Worm (Caenorhabditis elegans) whole organism, L1 larva: Measurements from ENCODE around the gene B0280.11.

ENCODE experiments used
- C04F5.9 ChIP-seq: sonication (generic microtip); optimal IDR thresholded peaks from 2 replicates; lab custom pipeline; 2016; ENCODE audit warnings: missing genetic modification characterization, missing compliant biosample characterization
- C16A3.4 ChIP-seq: fragments of 150-350 bp; optimal IDR thresholded peaks from 2 replicates; lab custom pipeline; 2014; ENCODE audit warnings: missing biosample characterization, missing genetic modification characterization
- F16B12.6 ChIP-seq: fragments of 150-350 bp; optimal IDR thresholded peaks from 2 replicates; lab custom pipeline; 2014; ENCODE audit warnings: missing biosample characterization, missing genetic modification characterization
- aha-1 ChIP-seq: fragments of 150-350 bp; optimal IDR thresholded peaks from 2 replicates; lab custom pipeline; 2014; ENCODE audit warnings: missing biosample characterization, missing genetic modification characterization
- ceh-8 ChIP-seq: fragments of 200-800 bp; sonication (Bioruptor generic); optimal IDR thresholded peaks from 2 replicates; lab custom pipeline; 2018; ENCODE audit warnings: mild to moderate bottlenecking, missing genetic modification characterization, moderate library complexity, missing compliant biosample characterization
- ceh-88 ChIP-seq: fragments of 200-800 bp; sonication (Bioruptor generic); IDR thresholded peaks from 2 replicates; pipeline ENCODE4 v1.3.6; 2022; ENCODE audit warnings: missing genetic modification characterization, missing compliant biosample characterization
- ces-1 ChIP-seq: fragments of 150-350 bp; optimal IDR thresholded peaks from 2 replicates; lab custom pipeline; 2014; ENCODE audit warnings: missing biosample characterization, missing genetic modification reagents, missing genetic modification characterization
- dsc-1 ChIP-seq: sonication (generic microtip); optimal IDR thresholded peaks from 2 replicates; lab custom pipeline; 2016; ENCODE audit warnings: mild to moderate bottlenecking, missing genetic modification characterization, missing compliant biosample characterization
- efl-1 ChIP-seq, 4 experiments: fragments of 150-350 bp; optimal IDR thresholded peaks in 3 of 4; peaks in 1 of 4; 1 replicate in 1 of 4; 2 replicates in 3 of 4; lab custom pipeline; 2014; ENCODE audit warnings: missing biosample characterization in 2 of 4, missing genetic modification characterization in 2 of 4, missing genetic modification reagents in 2 of 4
- efl-3 ChIP-seq: fragments of 200-800 bp; sonication (Bioruptor generic); optimal IDR thresholded peaks from 2 replicates; lab custom pipeline; 2018; ENCODE audit warnings: mild to moderate bottlenecking, missing genetic modification characterization, missing compliant biosample characterization
- egl-27 ChIP-seq, 2 experiments: fragments of 150-350 bp in 1 of 2; sonication (generic microtip); optimal IDR thresholded peaks; 3 replicates each; lab custom pipeline; 2017 to 2018; ENCODE audit warnings: missing biosample characterization in 2 of 2, missing genetic modification characterization in 2 of 2, missing genetic modification reagents in 2 of 2
- elt-2 ChIP-seq: sonication (generic microtip); optimal IDR thresholded peaks from 2 replicates; lab custom pipeline; 2016; ENCODE audit warnings: missing genetic modification characterization, mild to moderate bottlenecking, inconsistent platforms, missing compliant biosample characterization, missing genetic modification reagents
- elt-3 ChIP-seq, 6 experiments: fragments of 150-350 bp in 1 of 6; sonication (generic microtip); optimal IDR thresholded peaks; 2 replicates each; lab custom pipeline; 2017 to 2018; ENCODE audit warnings: missing biosample characterization in 6 of 6, missing genetic modification characterization in 6 of 6, inconsistent platforms in 1 of 6
- ets-5 ChIP-seq: fragments of 200-800 bp; sonication (Bioruptor generic); IDR thresholded peaks from 2 replicates; pipeline ENCODE4 v1.3.6; 2022; ENCODE audit warnings: missing genetic modification characterization, missing compliant biosample characterization
- fkh-10 ChIP-seq: sonication (generic microtip); optimal IDR thresholded peaks from 2 replicates; lab custom pipeline; 2017; ENCODE audit warnings: missing biosample characterization, missing genetic modification reagents, missing genetic modification characterization
- fkh-4 ChIP-seq: sonication (generic microtip); optimal IDR thresholded peaks from 2 replicates; lab custom pipeline; 2016; ENCODE audit warnings: missing compliant biosample characterization, missing genetic modification characterization, borderline replicate concordance
- fkh-8 ChIP-seq: sonication (generic microtip); optimal IDR thresholded peaks from 2 replicates; lab custom pipeline; 2016; ENCODE audit warnings: mild to moderate bottlenecking, missing genetic modification characterization, missing compliant biosample characterization
- fos-1 ChIP-seq: fragments of 150-350 bp; optimal IDR thresholded peaks from 2 replicates; lab custom pipeline; 2014; ENCODE audit warnings: missing biosample characterization, missing genetic modification characterization
- hlh-4 ChIP-seq: sonication (generic microtip); optimal IDR thresholded peaks from 2 replicates; lab custom pipeline; 2016; ENCODE audit warnings: mild to moderate bottlenecking, missing genetic modification characterization, missing compliant biosample characterization
- jun-1 ChIP-seq: fragments of 150-350 bp; optimal IDR thresholded peaks from 2 replicates; lab custom pipeline; 2014; ENCODE audit warnings: missing biosample characterization, missing genetic modification reagents, missing genetic modification characterization
- lin-14 ChIP-seq: fragments of 200-800 bp; sonication (Bioruptor generic); optimal IDR thresholded peaks from 2 replicates; lab custom pipeline; 2018; ENCODE audit warnings: mild to moderate bottlenecking, missing genetic modification characterization, moderate library complexity, missing compliant biosample characterization
- lin-35 ChIP-seq, 2 experiments: fragments of 150-350 bp; optimal IDR thresholded peaks; 2 replicates each; lab custom pipeline; 2014; ENCODE audit warnings: missing biosample characterization in 2 of 2, missing genetic modification characterization in 2 of 2, missing genetic modification reagents in 2 of 2
- lin-39 ChIP-seq: fragments of 150-350 bp; optimal IDR thresholded peaks from 2 replicates; lab custom pipeline; 2014; ENCODE audit warnings: missing biosample characterization, missing genetic modification reagents, missing genetic modification characterization
- lir-3 ChIP-seq: sonication (generic microtip); optimal IDR thresholded peaks from 2 replicates; lab custom pipeline; 2016; ENCODE audit warnings: mild to moderate bottlenecking, missing genetic modification characterization, moderate library complexity, missing compliant biosample characterization; ENCODE audit not compliant: poor library complexity
- mab-9 ChIP-seq: fragments of 200-800 bp; sonication (Bioruptor generic); IDR thresholded peaks from 2 replicates; pipeline ENCODE4 v1.3.6; 2022; ENCODE audit warnings: missing genetic modification reagents, missing genetic modification characterization, missing compliant biosample characterization
- mdl-1 ChIP-seq, 2 experiments: fragments of 150-350 bp; optimal IDR thresholded peaks; 2 replicates each; lab custom pipeline; 2014 to 2017; ENCODE audit warnings: missing biosample characterization in 2 of 2, missing genetic modification characterization in 2 of 2, inconsistent platforms in 1 of 2
- nhr-11 ChIP-seq: fragments of 150-350 bp; optimal IDR thresholded peaks from 2 replicates; lab custom pipeline; 2014; ENCODE audit warnings: missing biosample characterization, missing genetic modification characterization
- nhr-20 ChIP-seq: sonication (generic microtip); optimal IDR thresholded peaks from 2 replicates; lab custom pipeline; 2016; ENCODE audit warnings: mild to moderate bottlenecking, missing genetic modification characterization, missing compliant biosample characterization
- nhr-237 ChIP-seq: fragments of 150-350 bp; optimal IDR thresholded peaks from 2 replicates; lab custom pipeline; 2014; ENCODE audit warnings: missing biosample characterization, missing genetic modification characterization
- nhr-28 ChIP-seq: fragments of 150-350 bp; optimal IDR thresholded peaks from 2 replicates; lab custom pipeline; 2014; ENCODE audit warnings: missing biosample characterization, missing genetic modification characterization
- nhr-47 ChIP-seq: sonication (generic microtip); optimal IDR thresholded peaks from 2 replicates; lab custom pipeline; 2016; ENCODE audit warnings: mild to moderate bottlenecking, missing genetic modification characterization, moderate library complexity, missing compliant biosample characterization
- nhr-71 ChIP-seq: sonication (generic microtip); optimal IDR thresholded peaks from 2 replicates; lab custom pipeline; 2016; ENCODE audit warnings: mild to moderate bottlenecking, missing genetic modification characterization, moderate library complexity, missing compliant biosample characterization
- nhr-76 ChIP-seq: sonication (generic microtip); optimal IDR thresholded peaks from 2 replicates; lab custom pipeline; 2017; ENCODE audit warnings: missing biosample characterization, missing genetic modification characterization
- nhr-77 ChIP-seq: fragments of 150-350 bp; optimal IDR thresholded peaks from 2 replicates; lab custom pipeline; 2014; ENCODE audit warnings: missing biosample characterization, missing genetic modification characterization
- nhr-85 ChIP-seq: sonication (generic microtip); peaks from one replicate; lab custom pipeline; 2016; ENCODE audit warnings: missing genetic modification characterization, inconsistent platforms, missing compliant biosample characterization
- nhr-90 ChIP-seq: sonication (generic microtip); optimal IDR thresholded peaks from 2 replicates; lab custom pipeline; 2016; ENCODE audit warnings: mild to moderate bottlenecking, missing genetic modification characterization, missing compliant biosample characterization; ENCODE audit not compliant: poor library complexity
- pax-3 ChIP-seq: fragments of 200-800 bp; sonication (Bioruptor generic); optimal IDR thresholded peaks from 2 replicates; lab custom pipeline; 2018; ENCODE audit warnings: mild to moderate bottlenecking, missing genetic modification characterization, moderate library complexity, missing compliant biosample characterization
- pqm-1 ChIP-seq: sonication (generic microtip); optimal IDR thresholded peaks from 3 replicates; lab custom pipeline; 2017; ENCODE audit warnings: missing biosample characterization, missing genetic modification characterization
- snu-23 ChIP-seq: sonication (generic microtip); optimal IDR thresholded peaks from 2 replicates; lab custom pipeline; 2016; ENCODE audit warnings: missing genetic modification characterization, missing compliant biosample characterization
- sptf-1 ChIP-seq: fragments of 150-350 bp; optimal IDR thresholded peaks from 2 replicates; lab custom pipeline; 2014; ENCODE audit warnings: missing biosample characterization, missing genetic modification characterization
- tlp-1 ChIP-seq: fragments of 150-350 bp; optimal IDR thresholded peaks from 2 replicates; lab custom pipeline; 2014; ENCODE audit warnings: missing biosample characterization, missing genetic modification characterization
- unc-130 ChIP-seq: fragments of 150-350 bp; optimal IDR thresholded peaks from 2 replicates; lab custom pipeline; 2017; ENCODE audit warnings: missing biosample characterization, missing genetic modification characterization, inconsistent platforms
- unc-62 ChIP-seq: fragments of 150-350 bp; optimal IDR thresholded peaks from 2 replicates; lab custom pipeline; 2014; ENCODE audit warnings: missing biosample characterization, missing genetic modification reagents, missing genetic modification characterization
- unc-98 ChIP-seq: fragments of 200-800 bp; sonication (Bioruptor generic); IDR thresholded peaks from 2 replicates; pipeline ENCODE4 v1.3.6; 2022; ENCODE audit warnings: missing genetic modification characterization, missing compliant biosample characterization
- vab-15 ChIP-seq: sonication (generic microtip); optimal IDR thresholded peaks from 2 replicates; lab custom pipeline; 2017; ENCODE audit warnings: missing genotype, mild to moderate bottlenecking, missing genetic modification characterization, missing compliant biosample characterization
- xbp-1 ChIP-seq: sonication (generic microtip); optimal IDR thresholded peaks from 2 replicates; lab custom pipeline; 2016; ENCODE audit warnings: missing genetic modification characterization, missing compliant biosample characterization
- ztf-4 ChIP-seq: fragments of 150-350 bp; optimal IDR thresholded peaks from 2 replicates; lab custom pipeline; 2014; ENCODE audit warnings: missing biosample characterization, missing genetic modification characterization

The B0280.11 gene

DNA sequence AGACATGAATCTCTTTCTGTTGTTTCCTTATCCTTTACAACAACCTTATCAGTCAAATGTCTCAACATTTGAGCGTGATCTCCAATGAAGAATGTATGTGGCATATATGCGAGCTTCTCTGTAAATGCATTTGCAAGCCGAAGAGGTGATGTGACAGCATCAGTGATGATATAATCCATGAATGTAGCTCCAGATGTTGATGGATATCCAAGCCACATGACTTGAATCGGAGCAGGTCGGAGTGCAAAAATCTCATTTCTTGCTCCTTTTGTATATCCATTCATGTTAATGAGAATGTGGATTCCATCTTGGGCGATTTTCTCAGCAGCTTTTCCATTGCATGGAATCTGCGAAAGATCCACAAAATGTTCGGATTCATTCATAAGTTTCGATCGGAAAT lies 10.1 kb upstream of the B0280.11 start:
- no peak for TF ChIP-seq egl-27 (tag; optimal IDR thresholded peaks at IDR 0.05; lab: Kevin White, UChicago)
- no peak for TF ChIP-seq aha-1 (tag; lab: Kevin White, UChicago)
- no peak for TF ChIP-seq efl-1 (optimal IDR thresholded peaks at IDR 0.05; lab: Kevin White, UChicago)
- TF ChIP-seq efl-1 (GFP tag; optimal IDR thresholded peaks at IDR 0.05 in 1 of 2; lab: Kevin White, UChicago): peak in 1 of 2 experiments; percentile 86
- no peak for TF ChIP-seq nhr-20 (tag; lab: Kevin White, UChicago)
- no peak for TF ChIP-seq nhr-76 (tag; lab: Kevin White, UChicago)
- TF ChIP-seq nhr-28 (tag; lab: Kevin White, UChicago): no peak
- no peak for TF ChIP-seq nhr-11 (tag; lab: Kevin White, UChicago)
- TF ChIP-seq jun-1 (tag; lab: Kevin White, UChicago): no peak

DNA sequence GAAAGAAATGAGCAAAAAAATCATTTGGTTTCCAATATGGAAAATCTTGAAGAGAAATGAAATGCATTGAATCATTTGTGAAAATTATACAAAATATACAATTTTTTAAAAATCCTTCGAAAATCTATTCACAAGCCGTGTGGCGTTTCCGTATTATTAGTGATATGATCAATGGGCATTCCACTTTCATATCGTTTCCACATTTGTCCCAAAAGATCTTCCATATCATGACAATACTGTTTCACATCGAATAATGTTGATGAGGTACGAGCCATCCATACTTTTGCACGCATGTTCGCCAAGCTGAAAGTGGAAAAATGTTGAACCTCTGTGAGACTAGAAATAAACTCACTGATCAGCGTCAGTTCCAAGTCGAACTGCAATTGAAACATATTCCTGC lies 8.3 kb upstream of the B0280.11 start:
- TF ChIP-seq ces-1 (GFP tag; lab: Kevin White, UChicago) (no peak), hlh-4 (no peak), nhr-90 (no peak), C16A3.4 (no peak), C04F5.9 (tag; lab: Kevin White, UChicago) (no peak)

ce11 chrIII:7144749-7145148 lies 6.7 kb upstream of the B0280.11 start, which contains the start of gene glr-2:
TSS of gene glr-2 (minus strand) at chrIII:7144959.
- TF ChIP-seq aha-1 (tag; lab: Kevin White, UChicago) (no peak), elt-2 (no peak), nhr-47 (tag; lab: Kevin White, UChicago) (no peak), ceh-88 (GFP tag; lab: Robert Waterston, UW) (no peak), ceh-8 (GFP tag; lab: Kevin White, UChicago) (peak; percentile 13), nhr-71 (no peak), fkh-8 (no peak), hlh-4 (no peak), tlp-1 (tag; lab: Kevin White, UChicago) (no peak), xbp-1 (no peak), ztf-4 (tag; lab: Kevin White, UChicago) (no peak), nhr-237 (no peak), ets-5 (no peak), pqm-1 (no peak), lin-14 (GFP tag; lab: Kevin White, UChicago) (peak; percentile 35)
- TF ChIP-seq, all 84 proteins: peak for 2

DNA sequence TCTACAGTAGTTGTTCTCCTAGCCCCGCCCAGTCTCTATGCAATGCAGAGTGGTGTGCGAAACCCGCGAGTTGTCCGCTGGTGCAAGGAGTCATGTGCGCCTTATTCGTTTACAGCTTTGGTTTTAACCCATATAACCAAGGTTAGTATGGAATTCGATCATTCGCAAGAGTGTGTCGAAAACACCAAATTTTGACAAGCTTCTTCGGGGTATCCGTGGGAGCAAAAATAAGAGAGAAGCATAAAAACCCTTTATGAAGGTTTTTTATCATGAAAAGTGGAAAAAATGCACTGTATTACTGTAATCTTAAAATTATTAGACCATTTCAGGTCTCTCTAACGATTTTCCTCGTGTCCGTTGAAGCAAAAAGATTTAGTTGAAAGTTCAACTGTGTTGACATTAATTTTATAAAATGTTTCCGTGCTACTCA lies 4.1 kb upstream of the B0280.11 start:
- TF ChIP-seq pax-3 (tag; lab: Kevin White, UChicago) (no peak), nhr-237 (no peak), nhr-20 (tag; lab: Kevin White, UChicago) (peak; percentile 40), fkh-4 (tag; lab: Kevin White, UChicago) (no peak), nhr-77 (tag; lab: Kevin White, UChicago) (no peak), fos-1 (tag; lab: Kevin White, UChicago) (no peak), fkh-10 (GFP tag; lab: Kevin White, UChicago) (no peak), lin-35 (GFP tag; optimal IDR thresholded peaks at IDR 0.05; lab: Kevin White, UChicago) (no peak), aha-1 (tag; lab: Kevin White, UChicago) (no peak), nhr-47 (tag; lab: Kevin White, UChicago) (peak; percentile 74), elt-3 (tag; optimal IDR thresholded peaks at IDR 0.05; lab: Kevin White, UChicago) (no peak), elt-2 (peak; percentile 41), lin-39 (peak; percentile 17), jun-1 (tag; lab: Kevin White, UChicago) (no peak), unc-98 (GFP tag; lab: Robert Waterston, UW) (no peak), unc-62 (GFP tag; lab: Kevin White, UChicago) (no peak), mdl-1 (tag; optimal IDR thresholded peaks at IDR 0.05; lab: Kevin White, UChicago) (no peak), mab-9 (no peak), efl-3 (GFP tag; lab: Kevin White, UChicago) (no peak), fkh-8 (no peak), C16A3.4 (no peak), snu-23 (GFP tag; lab: Kevin White, UChicago) (peak; percentile 45), nhr-85 (tag; lab: Kevin White, UChicago) (peak; percentile 74), lir-3 (tag; lab: Kevin White, UChicago) (no peak), unc-130 (no peak), pqm-1 (no peak), F16B12.6 (tag; lab: Kevin White, UChicago) (no peak), dsc-1 (tag; lab: Kevin White, UChicago) (peak; percentile 33), sptf-1 (tag; lab: Kevin White, UChicago) (no peak), nhr-71 (peak; percentile 68), vab-15 (no peak)
